Fruit fly (Drosophila melanogaster) whole organism, embryonic: Measurements from ENCODE around the gene CG13306.

Source experiments
- Ada2b ChIP-seq: fragments of 200-800 bp; sonication (Bioruptor generic); IDR thresholded peaks from 2 replicates; pipeline ENCODE4 v1.3.6; 2022; ENCODE audit warnings: missing biosample characterization, missing genetic modification characterization
- Blimp-1 ChIP-seq: fragments of 200-800 bp; sonication (Bioruptor generic); optimal IDR thresholded peaks from 3 replicates; lab custom pipeline; 2018; ENCODE audit warnings: missing biosample characterization, missing genetic modification characterization, mild to moderate bottlenecking, moderate library complexity, missing genetic modification reagents
- CG11247 ChIP-seq: fragments of 200-800 bp; sonication (Bioruptor generic); IDR thresholded peaks from 2 replicates; pipeline ENCODE4 v1.3.6; 2022; ENCODE audit warnings: missing biosample characterization, missing genetic modification characterization
- CG12071 ChIP-seq: fragments of 200-800 bp; sonication (Bioruptor generic); optimal IDR thresholded peaks from 3 replicates; lab custom pipeline; 2018; ENCODE audit warnings: missing biosample characterization, mild to moderate bottlenecking, missing genetic modification characterization
- CG12236 ChIP-seq: fragments of 200-800 bp; sonication (Bioruptor generic); optimal IDR thresholded peaks from 2 replicates; lab custom pipeline; 2016; ENCODE audit warnings: missing biosample characterization, missing genetic modification characterization
- CG12391 ChIP-seq: fragments of 200-800 bp; sonication (Bioruptor generic); optimal IDR thresholded peaks from 3 replicates; lab custom pipeline; 2018; ENCODE audit warnings: missing biosample characterization, mild to moderate bottlenecking, missing genetic modification characterization, moderate library complexity
- CG13424 ChIP-seq: fragments of 200-800 bp; sonication (Bioruptor generic); optimal IDR thresholded peaks from 2 replicates; lab custom pipeline; 2019; ENCODE audit warnings: missing biosample characterization, mild to moderate bottlenecking, missing genetic modification characterization, moderate library complexity
- CG14050 ChIP-seq: fragments of 200-800 bp; sonication (Bioruptor generic); IDR thresholded peaks from 3 replicates; pipeline ENCODE4 v1.3.6; 2022; ENCODE audit warnings: missing biosample characterization, missing genetic modification characterization
- CG14965 ChIP-seq: fragments of 200-800 bp; sonication (Bioruptor generic); optimal IDR thresholded peaks from 2 replicates; lab custom pipeline; 2016; ENCODE audit warnings: missing biosample characterization, missing genetic modification characterization, borderline replicate concordance
- CG1529 ChIP-seq: fragments of 200-800 bp; sonication (Bioruptor generic); optimal IDR thresholded peaks from 3 replicates; lab custom pipeline; 2018; ENCODE audit warnings: missing biosample characterization, missing genetic modification characterization
- CG15696 ChIP-seq: fragments of 200-800 bp; sonication (Bioruptor generic); optimal IDR thresholded peaks from 2 replicates; lab custom pipeline; 2019; ENCODE audit warnings: missing biosample characterization, mild to moderate bottlenecking, missing genetic modification characterization, moderate library complexity
- CG1647 ChIP-seq: fragments of 200-800 bp; sonication (Bioruptor generic); optimal IDR thresholded peaks from 3 replicates; lab custom pipeline; 2016; ENCODE audit warnings: missing biosample characterization, missing genetic modification characterization
- CG17186 ChIP-seq: fragments of 200-800 bp; sonication (Bioruptor generic); optimal IDR thresholded peaks from 3 replicates; lab custom pipeline; 2017; ENCODE audit warnings: missing biosample characterization, missing genetic modification reagents, missing genetic modification characterization
- CG17328 ChIP-seq: fragments of 200-800 bp; sonication (Bioruptor generic); IDR thresholded peaks from 2 replicates; pipeline ENCODE4 v1.3.6; 2022; ENCODE audit warnings: missing biosample characterization, missing genetic modification characterization
- CG17361 ChIP-seq: fragments of 200-800 bp; sonication (Bioruptor generic); IDR thresholded peaks from 3 replicates; pipeline ENCODE4 v1.3.6; 2022; ENCODE audit warnings: missing biosample characterization, missing genetic modification characterization
- CG2199 ChIP-seq: fragments of 200-800 bp; sonication (Bioruptor generic); IDR thresholded peaks from 3 replicates; pipeline ENCODE4 v1.3.6; 2022; ENCODE audit warnings: missing biosample characterization, missing genetic modification characterization
- CG2712 ChIP-seq: fragments of 200-800 bp; optimal IDR thresholded peaks from 3 replicates; lab custom pipeline; 2019; ENCODE audit warnings: missing biosample characterization, mild to moderate bottlenecking, missing genetic modification characterization, moderate library complexity
- CG34376 ChIP-seq: fragments of 200-800 bp; sonication (Bioruptor generic); optimal IDR thresholded peaks from 2 replicates; lab custom pipeline; 2018; ENCODE audit warnings: missing biosample characterization, mild to moderate bottlenecking, missing genetic modification characterization
- CG4360 ChIP-seq: fragments of 200-800 bp; sonication (Bioruptor generic); IDR thresholded peaks from 2 replicates; pipeline ENCODE4 v1.3.6; 2022; ENCODE audit warnings: missing biosample characterization, missing genetic modification characterization
- CG4424 ChIP-seq: fragments of 200-800 bp; sonication (Bioruptor generic); optimal IDR thresholded peaks from 3 replicates; lab custom pipeline; 2016; ENCODE audit warnings: missing biosample characterization, missing genetic modification characterization
- CG6175 ChIP-seq: fragments of 200-800 bp; sonication (Bioruptor generic); IDR thresholded peaks from 3 replicates; pipeline ENCODE4 v1.3.6; 2022; ENCODE audit warnings: missing biosample characterization, missing genetic modification characterization
- CG6689 ChIP-seq: fragments of 200-800 bp; sonication (Bioruptor generic); IDR thresholded peaks from 2 replicates; pipeline ENCODE4 v1.3.6; 2022; ENCODE audit warnings: missing biosample characterization, missing genetic modification characterization
- CG8359 ChIP-seq: fragments of 200-800 bp; sonication (Bioruptor generic); optimal IDR thresholded peaks from 2 replicates; lab custom pipeline; 2017; ENCODE audit warnings: missing biosample characterization, mild to moderate bottlenecking, missing genetic modification characterization, borderline replicate concordance
- CG8478 ChIP-seq: fragments of >200 bp; optimal IDR thresholded peaks from 2 replicates; lab custom pipeline; 2018
- CG8924 ChIP-seq: fragments of 200-800 bp; optimal IDR thresholded peaks from 3 replicates; lab custom pipeline; 2019; ENCODE audit warnings: missing biosample characterization, mild to moderate bottlenecking, missing genetic modification characterization, moderate library complexity
- Chrac-16 ChIP-seq: fragments of 200-800 bp; sonication (Bioruptor generic); optimal IDR thresholded peaks from 3 replicates; lab custom pipeline; 2016; ENCODE audit warnings: missing biosample characterization, missing genetic modification characterization
- E2f2 ChIP-seq: fragments of 200-800 bp; sonication (Bioruptor generic); IDR thresholded peaks from 2 replicates; pipeline ENCODE4 v1.3.6; 2022; ENCODE audit warnings: missing biosample characterization, missing genetic modification characterization
- ERR ChIP-seq: fragments of 200-800 bp; sonication (Bioruptor generic); optimal IDR thresholded peaks from 2 replicates; lab custom pipeline; 2016; ENCODE audit warnings: missing biosample characterization, missing genetic modification characterization
- Eip74EF ChIP-seq, 2 experiments: fragments of 200-800 bp in 1 of 2; fragments of >200 bp in 1 of 2; sonication (Bioruptor generic) in 1 of 2; optimal IDR thresholded peaks; 2 replicates each; lab custom pipeline; 2017 to 2019; ENCODE audit warnings: missing biosample characterization in 2 of 2, missing genetic modification characterization in 2 of 2, mild to moderate bottlenecking in 1 of 2, moderate library complexity in 1 of 2
- Elba2 ChIP-seq: fragments of 200-800 bp; sonication (Bioruptor generic); optimal IDR thresholded peaks from 3 replicates; lab custom pipeline; 2016; ENCODE audit warnings: missing biosample characterization, missing genetic modification characterization
- Fer3 ChIP-seq: fragments of 200-800 bp; sonication (Bioruptor generic); optimal IDR thresholded peaks from 2 replicates; lab custom pipeline; 2018; ENCODE audit warnings: missing biosample characterization, mild to moderate bottlenecking, missing genetic modification characterization, moderate library complexity
- Hr39 ChIP-seq: fragments of >200 bp; optimal IDR thresholded peaks from 2 replicates; lab custom pipeline; 2017
- Hr78 ChIP-seq, 2 experiments: fragments of 200-800 bp in 1 of 2; fragments of >200 bp in 1 of 2; sonication (Bioruptor generic) in 1 of 2; optimal IDR thresholded peaks; 2 replicates each; lab custom pipeline; 2017 to 2019; ENCODE audit warnings: missing biosample characterization in 2 of 2, missing genetic modification characterization in 2 of 2, mild to moderate bottlenecking in 1 of 2, moderate library complexity in 1 of 2
- MBD-R2 ChIP-seq: fragments of 200-800 bp; sonication (Bioruptor generic); IDR thresholded peaks from 2 replicates; pipeline ENCODE4 v1.3.6; 2022; ENCODE audit warnings: missing biosample characterization, missing genetic modification characterization
- Mrtf ChIP-seq: fragments of 200-800 bp; sonication (Bioruptor generic); IDR thresholded peaks from 3 replicates; pipeline ENCODE4 v1.3.6; 2022; ENCODE audit warnings: missing biosample characterization, missing genetic modification characterization
- Spps ChIP-seq: fragments of 200-800 bp; sonication (Bioruptor generic); optimal IDR thresholded peaks from 2 replicates; lab custom pipeline; 2018; ENCODE audit warnings: missing biosample characterization, mild to moderate bottlenecking, missing genetic modification characterization
- Vsx1 ChIP-seq: fragments of 200-800 bp; sonication (Bioruptor generic); optimal IDR thresholded peaks from 2 replicates; lab custom pipeline; 2017; ENCODE audit warnings: missing biosample characterization, mild to moderate bottlenecking, missing genetic modification characterization, missing genetic modification reagents
- al ChIP-seq: fragments of 200-800 bp; sonication (Bioruptor generic); IDR thresholded peaks from 2 replicates; pipeline ENCODE4 v1.3.6; 2022; ENCODE audit warnings: missing biosample characterization, missing genetic modification characterization
- br ChIP-seq: fragments of >200 bp; optimal IDR thresholded peaks from 2 replicates; lab custom pipeline; 2017
- dan ChIP-seq: fragments of 200-800 bp; sonication (Bioruptor generic); IDR thresholded peaks from 2 replicates; pipeline ENCODE4 v1.3.6; 2022; ENCODE audit warnings: missing biosample characterization, missing genetic modification characterization
- danr ChIP-seq: fragments of 200-800 bp; sonication (Bioruptor generic); IDR thresholded peaks from 2 replicates; pipeline ENCODE4 v1.3.6; 2022; ENCODE audit warnings: missing biosample characterization, missing genetic modification characterization
- dmrt11E ChIP-seq: fragments of 200-800 bp; sonication (Bioruptor generic); optimal IDR thresholded peaks from 3 replicates; lab custom pipeline; 2018; ENCODE audit warnings: missing biosample characterization, mild to moderate bottlenecking, missing genetic modification characterization, moderate library complexity
- fu2 ChIP-seq: fragments of 200-800 bp; sonication (Bioruptor generic); optimal IDR thresholded peaks from 2 replicates; lab custom pipeline; 2016; ENCODE audit warnings: missing biosample characterization, missing genetic modification characterization
- gcm2 ChIP-seq: fragments of 200-800 bp; sonication (Bioruptor generic); optimal IDR thresholded peaks from 2 replicates; lab custom pipeline; 2016; ENCODE audit warnings: missing biosample characterization, missing genetic modification characterization
- hbn ChIP-seq: fragments of 200-800 bp; sonication (Bioruptor generic); IDR thresholded peaks from 2 replicates; pipeline ENCODE4 v1.3.6; 2022; ENCODE audit warnings: missing biosample characterization, missing genetic modification characterization; ENCODE audit not compliant: partially characterized antibody
- maf-S ChIP-seq: fragments of 200-800 bp; sonication (Bioruptor generic); optimal IDR thresholded peaks from 2 replicates; lab custom pipeline; 2016; ENCODE audit warnings: missing biosample characterization, missing genetic modification characterization
- psq ChIP-seq: fragments of 200-800 bp; sonication (Bioruptor generic); optimal IDR thresholded peaks from 2 replicates; lab custom pipeline; 2017; ENCODE audit warnings: missing biosample characterization, missing genetic modification characterization
- salm ChIP-seq: fragments of 200-800 bp; sonication (Bioruptor generic); optimal IDR thresholded peaks from 2 replicates; lab custom pipeline; 2018; ENCODE audit warnings: missing biosample characterization, mild to moderate bottlenecking, missing genetic modification characterization
- sob ChIP-seq: fragments of 200-800 bp; sonication (Bioruptor generic); IDR thresholded peaks from 2 replicates; pipeline ENCODE4 v1.3.6; 2022; ENCODE audit warnings: missing biosample characterization, missing genetic modification characterization
- stc ChIP-seq: fragments of 200-800 bp; sonication (Bioruptor generic); IDR thresholded peaks from 2 replicates; pipeline ENCODE4 v1.3.6; 2022; ENCODE audit warnings: missing biosample characterization, missing genetic modification characterization
- ttk ChIP-seq: fragments of 200-800 bp; sonication (Bioruptor generic); IDR thresholded peaks from 2 replicates; pipeline ENCODE4 v2.1.2; 2022; ENCODE audit warnings: missing biosample characterization, missing genetic modification characterization

The CG13306 gene

DNA sequence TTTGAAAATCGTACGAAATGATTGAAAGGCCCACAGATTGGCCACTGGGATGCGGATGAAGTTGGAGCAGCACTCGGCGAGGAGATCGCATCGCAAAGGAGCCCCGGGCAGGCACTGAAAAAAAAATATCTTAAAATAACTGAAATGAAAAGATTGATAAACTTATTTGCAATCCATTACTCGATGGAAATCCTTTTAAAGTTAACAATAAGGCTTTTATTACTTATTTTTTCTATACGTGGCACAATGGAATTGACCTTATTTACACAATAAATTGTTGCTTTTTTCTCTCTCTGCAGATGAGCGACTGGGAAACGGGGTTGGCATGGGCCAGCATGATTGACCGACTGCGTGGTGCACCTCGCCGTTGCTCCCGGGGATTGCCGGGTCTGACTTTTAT lies 1.7 kb upstream of the CG13306 start (continued):
- TF ChIP-seq Blimp-1 (GFP tag; lab: Kevin White, UChicago) (peak; percentile 71), dan (no peak), CG11247 (GFP tag; lab: Robert Waterston, UW) (no peak), CG8924 (tag; lab: Kevin White, UChicago) (peak; percentile 55), CG12236 (GFP tag; lab: Kevin White, UChicago) (no peak), CG6175 (no peak), Fer3 (tag; lab: Kevin White, UChicago) (peak; percentile 41), Chrac-16 (peak; percentile 9), CG1529 (GFP tag; lab: Kevin White, UChicago) (peak; percentile 52), Hr39 (lab: Kevin White, UChicago) (no peak), CG8478 (no peak), CG14050 (GFP tag; lab: Robert Waterston, UW) (peak; percentile 32; the same call in 1 of the 3 replicates), maf-S (no peak), CG1647 (GFP tag; lab: Kevin White, UChicago) (no peak), Elba2 (GFP tag; lab: Kevin White, UChicago) (no peak), stc (peak; percentile 59; the same call in 1 of the 2 replicates), Ada2b (GFP tag; lab: Robert Waterston, UW) (peak; percentile 64; the same call in 1 of the 2 replicates), CG17328 (peak; percentile 72), CG2712 (tag; lab: Kevin White, UChicago) (peak; percentile 56), CG17361 (GFP tag; lab: Robert Waterston, UW) (0 out of 3 replicates have a peak, but pooled peaks have one; percentile 35), CG12391 (tag; lab: Kevin White, UChicago) (peak; percentile 64), CG8359 (GFP tag; lab: Kevin White, UChicago) (peak; percentile 14), gcm2 (GFP tag; lab: Kevin White, UChicago) (no peak), Vsx1 (GFP tag; lab: Kevin White, UChicago) (no peak), CG12071 (GFP tag; lab: Kevin White, UChicago) (peak; percentile 53), CG13424 (tag; lab: Kevin White, UChicago) (peak; percentile 61), Hr78 (GFP tag; optimal IDR thresholded peaks at IDR 0.05; lab: Kevin White, UChicago) (peak in 1 of 2 experiments; percentile 35), CG2199 (GFP tag; lab: Robert Waterston, UW) (no peak), Mrtf (GFP tag; lab: Robert Waterston, UW) (peak; percentile 49; the same call in 1 of the 3 replicates), ERR (peak; percentile 2), CG14965 (GFP tag; lab: Kevin White, UChicago) (no peak), danr (GFP tag; lab: Robert Waterston, UW) (no peak), br (lab: Kevin White, UChicago) (no peak), fu2 (no peak), hbn (GFP tag; lab: Robert Waterston, UW) (no peak), CG34376 (GFP tag; lab: Kevin White, UChicago) (no peak), Eip74EF (GFP tag; optimal IDR thresholded peaks at IDR 0.05; lab: Kevin White, UChicago) (peak in 1 of 2 experiments; percentile 33), sob (GFP tag; lab: Robert Waterston, UW) (no peak; the same call in 1 of the 2 replicates), psq (GFP tag; lab: Kevin White, UChicago) (no peak), al (no peak), E2f2 (GFP tag; lab: Robert Waterston, UW) (0 out of 2 replicates have a peak, but pooled peaks have one; percentile 13), CG15696 (tag; lab: Kevin White, UChicago) (no peak), dmrt11E (no peak), MBD-R2 (GFP tag; lab: Robert Waterston, UW) (no peak; the same call in 1 of the 2 replicates), Spps (tag; lab: Kevin White, UChicago) (no peak), CG4424 (GFP tag; lab: Kevin White, UChicago) (peak; percentile 42), CG4360 (no peak; the same call in 1 of the 2 replicates), ttk (peak; percentile 70), salm (tag; lab: Kevin White, UChicago) (peak; percentile 61), CG17186 (GFP tag; lab: Kevin White, UChicago) (no peak), CG6689 (GFP tag; lab: Robert Waterston, UW) (peak; percentile 67)
